Worm (Caenorhabditis elegans) whole organism, early embryonic: ENCODE data around the gene gst-37.

ENCODE experiments used
- ama-1 ChIP-seq: fragments of 150-350 bp; optimal IDR thresholded peaks from 2 replicates; lab custom pipeline; 2014
- ets-7 ChIP-seq: sonication (generic microtip); optimal IDR thresholded peaks from 2 replicates; lab custom pipeline; 2016; ENCODE audit warnings: missing genotype, missing genetic modification characterization, missing compliant biosample characterization
- flt-1 ChIP-seq: fragments of 200-800 bp; sonication (Bioruptor generic); IDR thresholded peaks from 2 replicates; pipeline ENCODE4 v1.3.6; 2022; ENCODE audit warnings: missing genetic modification characterization, missing compliant biosample characterization
- tra-4 ChIP-seq: sonication (generic microtip); optimal IDR thresholded peaks from 2 replicates; lab custom pipeline; 2017; ENCODE audit warnings: missing genetic modification characterization, missing compliant biosample characterization

ce11 chrV:1935494-1935893, 14.1 kb downstream of the gst-37 start:
- no peak for TF ChIP-seq flt-1 (GFP tag; lab: Robert Waterston, UW)
- no peak for TF ChIP-seq ets-7 (tag; lab: Kevin White, UChicago)
- TF ChIP-seq ama-1 (lab: Kevin White, UChicago): no peak
- no peak for TF ChIP-seq tra-4 (tag; lab: Kevin White, UChicago)
